Worm (Caenorhabditis elegans): ENCODE measurements around the gene F02A9.1.
A peak's percentile ranks its signal among the peaks of the same experiment; 100 is the strongest.

Gene F02A9.1

ce11 chrIII:9072704-9073103 is 4.9 kb downstream of the F02A9.1 start:
- no peak for TF ChIP-seq nhr-237 (tag; optimal IDR thresholded peaks at IDR 0.05)
- TF ChIP-seq R02D3.7 (tag; optimal IDR thresholded peaks at IDR 0.05): no peak
- no peak for TF ChIP-seq ceh-28 (tag; optimal IDR thresholded peaks at IDR 0.05)
- no peak for TF ChIP-seq nhr-25 (tag; optimal IDR thresholded peaks at IDR 0.05)
- TF ChIP-seq ZK546.5 (tag; optimal IDR thresholded peaks at IDR 0.05): no peak
- TF ChIP-seq fkh-10 (GFP tag; optimal IDR thresholded peaks at IDR 0.05): no peak
- no peak for TF ChIP-seq nhr-67 (tag; optimal IDR thresholded peaks at IDR 0.05)
- no peak for TF ChIP-seq fkh-2 (tag; optimal IDR thresholded peaks at IDR 0.05)
- no peak for TF ChIP-seq sea-2 (GFP tag; optimal IDR thresholded peaks at IDR 0.05)
- no peak for TF ChIP-seq jun-1 (tag; optimal IDR thresholded peaks at IDR 0.05)
- no peak for TF ChIP-seq elt-1 (tag; optimal IDR thresholded peaks at IDR 0.05)
- no peak for TF ChIP-seq nhr-23 (tag; optimal IDR thresholded peaks at IDR 0.05)
- TF ChIP-seq pqm-1 (tag; optimal IDR thresholded peaks at IDR 0.05): no peak

ce11 chrIII:9071372-9071771 is 6.2 kb downstream of the F02A9.1 start, which contains the start of gene lin-12:
Gene lin-12 (minus strand): TSS chrIII:9071472.
- TF ChIP-seq nhr-25 (tag; optimal IDR thresholded peaks at IDR 0.05) (no peak), R02D3.7 (tag; optimal IDR thresholded peaks at IDR 0.05) (no peak), nhr-12 (tag; optimal IDR thresholded peaks at IDR 0.05) (no peak), nhr-11 (tag; optimal IDR thresholded peaks at IDR 0.05) (no peak), sea-2 (GFP tag; optimal IDR thresholded peaks at IDR 0.05) (no peak), mml-1 (tag; optimal IDR thresholded peaks at IDR 0.05) (no peak), nhr-43 (tag; optimal IDR thresholded peaks at IDR 0.05; ENCODE audit: poor library complexity, severe bottlenecking) (no peak), ceh-28 (tag; optimal IDR thresholded peaks at IDR 0.05) (no peak), ama-1 (optimal IDR thresholded peaks at IDR 0.05) (no peak), snpc-4 (tag; optimal IDR thresholded peaks at IDR 0.05) (no peak), jun-1 (tag; optimal IDR thresholded peaks at IDR 0.05) (no peak), ztf-4 (tag; optimal IDR thresholded peaks at IDR 0.05) (no peak)

- TF ChIP-seq pqm-1 (tag; optimal IDR thresholded peaks at IDR 0.05): peak; percentile 4
- TF ChIP-seq jun-1 (tag; optimal IDR thresholded peaks at IDR 0.05): no peak
- peak; percentile 55 for TF ChIP-seq elt-2 (tag; optimal IDR thresholded peaks at IDR 0.05)
These were observed 7.9 kb downstream of the F02A9.1 start for ce11 chrIII:9069712-9070111.

ce11 chrIII:9060267-9060666 is 17.3 kb downstream of the F02A9.1 start:
- TF ChIP-seq lin-15B (tag; optimal IDR thresholded peaks at IDR 0.05): no peak
- no peak for TF ChIP-seq jun-1 (tag; optimal IDR thresholded peaks at IDR 0.05)
- no peak for TF ChIP-seq ceh-82 (tag; optimal IDR thresholded peaks at IDR 0.05)
- TF ChIP-seq ztf-4 (tag; optimal IDR thresholded peaks at IDR 0.05): no peak
- no peak for TF ChIP-seq unc-39 (tag; optimal IDR thresholded peaks at IDR 0.05)
- peak; percentile 38 for TF ChIP-seq fos-1 (tag; optimal IDR thresholded peaks at IDR 0.05)
- TF ChIP-seq fkh-2 (tag; optimal IDR thresholded peaks at IDR 0.05): no peak
- TF ChIP-seq ama-1 (optimal IDR thresholded peaks at IDR 0.05): peak; percentile 17
- no peak for TF ChIP-seq egl-5 (tag; optimal IDR thresholded peaks at IDR 0.05)
- TF ChIP-seq skn-1 (tag; optimal IDR thresholded peaks at IDR 0.05): no peak
- TF ChIP-seq nhr-67 (tag; optimal IDR thresholded peaks at IDR 0.05): no peak
- TF ChIP-seq nhr-11 (tag; optimal IDR thresholded peaks at IDR 0.05): no peak
- TF ChIP-seq elt-2 (tag; optimal IDR thresholded peaks at IDR 0.05): peak; percentile 17
- no peak for TF ChIP-seq nhr-76 (tag; optimal IDR thresholded peaks at IDR 0.05)
- no peak for TF ChIP-seq daf-12 (tag; optimal IDR thresholded peaks at IDR 0.05)
- peak; percentile 3 for TF ChIP-seq pha-4 (tag; optimal IDR thresholded peaks at IDR 0.05)
- TF ChIP-seq nhr-77 (tag; optimal IDR thresholded peaks at IDR 0.05): peak; percentile 50
- TF ChIP-seq nhr-25 (tag; optimal IDR thresholded peaks at IDR 0.05): no peak
- TF ChIP-seq ceh-16 (tag; optimal IDR thresholded peaks at IDR 0.05): no peak
- TF ChIP-seq ceh-9 (tag; optimal IDR thresholded peaks at IDR 0.05): no peak

DNA sequence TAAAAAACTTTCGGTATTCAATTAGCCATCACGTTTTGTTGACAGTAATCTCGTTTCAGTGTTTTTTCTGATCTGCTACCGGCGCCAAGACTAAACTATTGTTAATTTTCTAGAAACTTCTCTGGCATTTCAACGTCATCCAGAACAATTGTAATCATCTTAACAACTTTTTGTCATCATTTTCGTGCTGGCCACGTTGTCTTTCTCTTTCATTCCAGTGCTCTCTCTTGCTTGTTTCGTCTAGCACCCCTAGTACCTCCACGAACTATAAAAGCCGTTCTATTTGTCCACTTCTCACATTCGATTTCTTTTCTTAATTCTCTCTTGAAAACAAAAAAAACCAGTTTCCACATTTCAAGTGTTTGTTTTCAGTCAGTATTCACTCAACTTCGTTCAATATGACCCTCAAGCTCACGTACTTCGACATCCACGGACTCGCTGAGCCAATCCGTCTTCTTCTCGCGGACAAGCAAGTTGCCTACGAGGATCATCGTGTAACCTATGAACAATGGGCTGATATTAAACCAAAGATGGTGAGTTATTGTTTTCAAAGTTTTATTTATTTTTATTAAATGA is 18.6 kb downstream of the F02A9.1 start, which contains the start of gene gst-1:
Gene gst-1, plus strand, starts transcription at position 373 of the 576 bp plus-strand sequence.
- TF ChIP-seq nhr-43 (tag; optimal IDR thresholded peaks at IDR 0.05; ENCODE audit: poor library complexity, severe bottlenecking) (no peak), elt-2 (tag; optimal IDR thresholded peaks at IDR 0.05) (peak; percentile 65), pha-4 (tag; optimal IDR thresholded peaks at IDR 0.05) (peak; percentile 66), hmg-11 (tag; optimal IDR thresholded peaks at IDR 0.05) (peak; percentile 4), mml-1 (tag; optimal IDR thresholded peaks at IDR 0.05) (no peak), skn-1 (tag; optimal IDR thresholded peaks at IDR 0.05) (peak; percentile 94), lsy-12 (tag; optimal IDR thresholded peaks at IDR 0.05) (peak; percentile 11), tbx-2 (tag; optimal IDR thresholded peaks at IDR 0.05) (no peak), ama-1 (optimal IDR thresholded peaks at IDR 0.05) (peak; percentile 60), aly-2 (tag; optimal IDR thresholded peaks at IDR 0.05) (no peak), nfya-1 (tag; optimal IDR thresholded peaks at IDR 0.05; ENCODE audit: insufficient read depth) (peak; percentile 38)
